Worm (Caenorhabditis elegans) whole organism, L4 larva: ENCODE results near the gene acs-11.

ENCODE experiments used
- R02D3.7 ChIP-seq: fragments of 150-350 bp; sonication (generic microtip); optimal IDR thresholded peaks from 3 replicates; lab custom pipeline; 2014; ENCODE audit warnings: missing biosample characterization, missing genetic modification characterization
- T26A8.4 ChIP-seq: fragments of 200-800 bp; sonication (Bioruptor generic); IDR thresholded peaks from 2 replicates; pipeline ENCODE4 v1.3.6; 2022; ENCODE audit warnings: missing genetic modification characterization, missing compliant biosample characterization
- Y5F2A.4 ChIP-seq: fragments of 200-800 bp; sonication (Bioruptor generic); optimal IDR thresholded peaks from 2 replicates; lab custom pipeline; 2018; ENCODE audit warnings: mild to moderate bottlenecking, missing genetic modification characterization, missing compliant biosample characterization
- ZK337.2 ChIP-seq: fragments of 200-800 bp; sonication (Bioruptor generic); IDR thresholded peaks from 2 replicates; pipeline ENCODE4 v1.3.6; 2022; ENCODE audit warnings: missing genetic modification reagents, missing genetic modification characterization, missing compliant biosample characterization
- aha-1 ChIP-seq: fragments of 150-350 bp; peaks from one replicate; lab custom pipeline; 2014; ENCODE audit warnings: missing biosample characterization, missing genetic modification characterization
- aly-2 ChIP-seq: sonication (generic microtip); optimal IDR thresholded peaks from 2 replicates; lab custom pipeline; 2018; ENCODE audit warnings: missing biosample characterization, missing genetic modification characterization
- ama-1 ChIP-seq: fragments of 150-350 bp; optimal IDR thresholded peaks from 2 replicates; lab custom pipeline; 2014; ENCODE audit warnings: inconsistent platforms, mixed read lengths
- attf-4 ChIP-seq: sonication (generic microtip); optimal IDR thresholded peaks from 3 replicates; lab custom pipeline; 2017; ENCODE audit warnings: missing biosample characterization, missing genetic modification characterization
- ceh-20 ChIP-seq: fragments of 200-800 bp; sonication (Bioruptor generic); IDR thresholded peaks from 2 replicates; pipeline ENCODE4 v1.3.6; 2022; ENCODE audit warnings: missing genetic modification reagents, missing genetic modification characterization, missing compliant biosample characterization
- ceh-32 ChIP-seq: sonication (generic microtip); optimal IDR thresholded peaks from 2 replicates; lab custom pipeline; 2016; ENCODE audit warnings: mild to moderate bottlenecking, missing genetic modification characterization, missing compliant biosample characterization; ENCODE audit not compliant: poor library complexity
- dmd-6 ChIP-seq: fragments of 200-800 bp; sonication (Bioruptor generic); IDR thresholded peaks from 2 replicates; pipeline ENCODE4 v1.3.6; 2022; ENCODE audit warnings: missing genetic modification reagents, missing genetic modification characterization, missing compliant biosample characterization
- dmd-8 ChIP-seq: fragments of 200-800 bp; sonication (Bioruptor generic); IDR thresholded peaks from 2 replicates; pipeline ENCODE4 v1.3.6; 2022; ENCODE audit warnings: missing genetic modification characterization, missing compliant biosample characterization
- dpl-1 ChIP-seq: fragments of 150-350 bp; optimal IDR thresholded peaks from 2 replicates; lab custom pipeline; 2014; ENCODE audit warnings: missing biosample characterization, missing genetic modification reagents, missing genetic modification characterization
- duxl-1 ChIP-seq: sonication (generic microtip); optimal IDR thresholded peaks from 2 replicates; lab custom pipeline; 2016; ENCODE audit warnings: mild to moderate bottlenecking, missing genetic modification characterization, moderate library complexity, missing compliant biosample characterization; ENCODE audit not compliant: poor library complexity
- dve-1 ChIP-seq: sonication (generic microtip); optimal IDR thresholded peaks from 2 replicates; lab custom pipeline; 2017; ENCODE audit warnings: antibody characterized with exemption, mild to moderate bottlenecking, missing genetic modification characterization, missing compliant biosample characterization; ENCODE audit not compliant: insufficient read depth
- hlh-11 ChIP-seq: fragments of 200-800 bp; sonication (Bioruptor generic); optimal IDR thresholded peaks from 2 replicates; lab custom pipeline; 2018; ENCODE audit warnings: mild to moderate bottlenecking, missing genetic modification characterization, missing compliant biosample characterization
- hlh-30 ChIP-seq: sonication (generic microtip); optimal IDR thresholded peaks from 2 replicates; lab custom pipeline; 2017; ENCODE audit warnings: antibody characterized with exemption, mild to moderate bottlenecking, missing genetic modification characterization, missing compliant biosample characterization; ENCODE audit not compliant: insufficient read depth
- hmg-1.1 ChIP-seq: fragments of 200-800 bp; sonication (Bioruptor generic); IDR thresholded peaks from 2 replicates; pipeline ENCODE4 v1.3.6; 2022; ENCODE audit warnings: missing genetic modification reagents, missing genetic modification characterization, missing compliant biosample characterization
- lim-7 ChIP-seq: fragments of 200-800 bp; sonication (Bioruptor generic); IDR thresholded peaks from 2 replicates; pipeline ENCODE4 v1.3.6; 2022; ENCODE audit warnings: missing genetic modification characterization, missing compliant biosample characterization
- lin-29 ChIP-seq: fragments of 200-800 bp; sonication (Bioruptor generic); IDR thresholded peaks from 2 replicates; pipeline ENCODE4 v1.3.6; 2022; ENCODE audit warnings: missing genetic modification reagents, missing genetic modification characterization, missing compliant biosample characterization
- lsy-2 ChIP-seq, 2 experiments: fragments of 150-350 bp in 1 of 2; sonication (generic microtip) in 1 of 2; optimal IDR thresholded peaks; 2 replicates each; lab custom pipeline; 2014 to 2017; ENCODE audit warnings: missing biosample characterization in 2 of 2, missing genetic modification characterization in 2 of 2
- mdl-1 ChIP-seq, 2 experiments: fragments of 150-350 bp in 1 of 2; sonication (generic microtip) in 1 of 2; optimal IDR thresholded peaks; 2 replicates each; lab custom pipeline; 2014 to 2017; ENCODE audit warnings: missing biosample characterization in 2 of 2, missing genetic modification characterization in 2 of 2
- mep-1 ChIP-seq: fragments of 150-350 bp; sonication (generic microtip); optimal IDR thresholded peaks from 3 replicates; lab custom pipeline; 2014; ENCODE audit warnings: missing biosample characterization, missing genetic modification characterization
- mes-2 ChIP-seq: sonication (generic microtip); optimal IDR thresholded peaks from 2 replicates; lab custom pipeline; 2016; ENCODE audit warnings: missing genotype, mild to moderate bottlenecking, missing genetic modification characterization, missing compliant biosample characterization; ENCODE audit not compliant: poor library complexity, severe bottlenecking
- mxl-2 ChIP-seq: fragments of 200-800 bp; sonication (Bioruptor generic); conservative IDR thresholded peaks from 2 replicates; pipeline ENCODE4 v1.3.6; 2022; ENCODE audit warnings: missing genetic modification reagents, missing genetic modification characterization, missing compliant biosample characterization
- mxl-3 ChIP-seq: fragments of 200-800 bp; sonication (Bioruptor generic); optimal IDR thresholded peaks from 2 replicates; lab custom pipeline; 2018; ENCODE audit warnings: mild to moderate bottlenecking, missing genetic modification characterization, missing compliant biosample characterization
- nhr-10 ChIP-seq: fragments of 150-350 bp; optimal IDR thresholded peaks from 2 replicates; lab custom pipeline; 2014; ENCODE audit warnings: missing biosample characterization, missing genetic modification characterization
- nhr-102 ChIP-seq: sonication (generic microtip); optimal IDR thresholded peaks from 2 replicates; lab custom pipeline; 2016; ENCODE audit warnings: mild to moderate bottlenecking, missing genetic modification characterization, moderate library complexity, missing compliant biosample characterization
- nhr-11 ChIP-seq: fragments of 150-350 bp; optimal IDR thresholded peaks from 2 replicates; lab custom pipeline; 2014; ENCODE audit warnings: missing biosample characterization, missing genetic modification characterization
- nhr-237 ChIP-seq: sonication (generic microtip); optimal IDR thresholded peaks from 2 replicates; lab custom pipeline; 2017; ENCODE audit warnings: missing biosample characterization, missing genetic modification characterization
- nhr-25 ChIP-seq: sonication (generic microtip); optimal IDR thresholded peaks from 2 replicates; lab custom pipeline; 2017; ENCODE audit warnings: missing genetic modification characterization, mild to moderate bottlenecking, missing compliant biosample characterization, antibody characterized with exemption, moderate library complexity, borderline replicate concordance; ENCODE audit not compliant: insufficient read depth
- nhr-28 ChIP-seq: fragments of 150-350 bp; optimal IDR thresholded peaks from 2 replicates; lab custom pipeline; 2014; ENCODE audit warnings: missing biosample characterization, missing genetic modification characterization
- nhr-41 ChIP-seq: fragments of 200-800 bp; sonication (Bioruptor generic); IDR thresholded peaks from 2 replicates; pipeline ENCODE4 v1.3.6; 2022; ENCODE audit warnings: missing genetic modification reagents, missing genetic modification characterization, missing compliant biosample characterization
- nhr-42 ChIP-seq: fragments of 200-800 bp; sonication (Bioruptor generic); IDR thresholded peaks from 2 replicates; pipeline ENCODE4 v1.3.6; 2022; ENCODE audit warnings: missing genetic modification characterization, missing compliant biosample characterization
- nhr-48 ChIP-seq: sonication (generic microtip); optimal IDR thresholded peaks from 2 replicates; lab custom pipeline; 2016; ENCODE audit warnings: mild to moderate bottlenecking, missing genetic modification characterization, missing compliant biosample characterization
- nhr-76 ChIP-seq: fragments of 150-350 bp; optimal IDR thresholded peaks from 2 replicates; lab custom pipeline; 2014; ENCODE audit warnings: missing biosample characterization, missing genetic modification characterization
- nhr-77 ChIP-seq: fragments of 150-350 bp; optimal IDR thresholded peaks from 2 replicates; lab custom pipeline; 2014; ENCODE audit warnings: missing biosample characterization, missing genetic modification characterization
- pha-4 ChIP-seq, 2 experiments: fragments of 150-350 bp in 1 of 2; fragments of 200-800 bp in 1 of 2; sonication (Bioruptor generic) in 1 of 2; IDR thresholded peaks in 1 of 2; optimal IDR thresholded peaks in 1 of 2; 2 replicates each; pipeline versions ENCODE4 v1.3.6 to Lab custom; 2014 to 2022; ENCODE audit warnings: missing genetic modification characterization in 2 of 2, missing genetic modification reagents in 2 of 2, missing biosample characterization in 1 of 2, missing compliant biosample characterization in 1 of 2
- php-3 ChIP-seq: fragments of 200-800 bp; sonication (Bioruptor generic); IDR thresholded peaks from 2 replicates; pipeline ENCODE4 v1.3.6; 2022; ENCODE audit warnings: missing genetic modification reagents, missing genetic modification characterization, missing compliant biosample characterization
- pqm-1 ChIP-seq: sonication (generic microtip); optimal IDR thresholded peaks from 2 replicates; lab custom pipeline; 2017; ENCODE audit warnings: missing biosample characterization, missing genetic modification characterization
- snpc-1.2 ChIP-seq: fragments of 200-800 bp; sonication (Bioruptor generic); IDR thresholded peaks from 2 replicates; pipeline ENCODE4 v1.3.6; 2022; ENCODE audit warnings: missing genetic modification reagents, missing genetic modification characterization, missing compliant biosample characterization
- snpc-4 ChIP-seq: fragments of 150-350 bp; optimal IDR thresholded peaks from 2 replicates; lab custom pipeline; 2014; ENCODE audit warnings: missing biosample characterization, missing genetic modification characterization
- tra-1 ChIP-seq: fragments of 200-800 bp; sonication (Bioruptor generic); IDR thresholded peaks from 2 replicates; pipeline ENCODE4 v1.3.6; 2022; ENCODE audit warnings: missing genetic modification reagents, missing genetic modification characterization, missing compliant biosample characterization
- unc-130 ChIP-seq: sonication (generic microtip); optimal IDR thresholded peaks from 2 replicates; lab custom pipeline; 2016; ENCODE audit warnings: missing genetic modification reagents, missing genetic modification characterization, missing compliant biosample characterization
- zfp-3 ChIP-seq: fragments of 200-800 bp; sonication (Bioruptor generic); conservative IDR thresholded peaks from 2 replicates; pipeline ENCODE4 v1.3.6; 2022; ENCODE audit warnings: missing genetic modification reagents, missing genetic modification characterization, missing compliant biosample characterization

The acs-11 gene

ce11 chrII:4739984-4740462 is 1.9 kb upstream of the acs-11 start, which contains the start of gene eas-1 (continued):
- TF ChIP-seq dmd-8 (GFP tag; lab: Robert Waterston, UW) (no peak), snpc-1.2 (GFP tag; lab: Robert Waterston, UW) (no peak), mxl-3 (GFP tag; lab: Kevin White, UChicago) (peak; percentile 96), dve-1 (tag; lab: Kevin White, UChicago) (peak; percentile 59), ama-1 (no peak), dpl-1 (GFP tag; lab: Kevin White, UChicago) (peak; percentile 97), Y5F2A.4 (GFP tag; lab: Kevin White, UChicago) (no peak), nhr-237 (tag; lab: Kevin White, UChicago) (no peak), ceh-20 (GFP tag; lab: Robert Waterston, UW) (0 out of 2 replicates have a peak, but pooled peaks have one; percentile 30), nhr-42 (GFP tag; lab: Robert Waterston, UW) (no peak), ZK337.2 (peak; percentile 90), lin-29 (no peak), snpc-4 (tag; lab: Kevin White, UChicago) (no peak), aly-2 (tag; lab: Kevin White, UChicago) (no peak), pha-4 (GFP tag; IDR thresholded peaks at IDR 0.05; lab: Robert Waterston, UW) (no peak), pha-4 (tag; optimal IDR thresholded peaks at IDR 0.05; lab: Kevin White, UChicago) (no peak), lim-7 (GFP tag; lab: Robert Waterston, UW) (no peak), hlh-30 (tag; lab: Kevin White, UChicago) (peak; percentile 91), attf-4 (no peak), T26A8.4 (GFP tag; lab: Robert Waterston, UW) (0 out of 2 replicates have a peak, but pooled peaks have one; percentile 19), php-3 (no peak), R02D3.7 (tag; lab: Kevin White, UChicago) (no peak), zfp-3 (GFP tag; lab: Robert Waterston, UW) (no peak), pqm-1 (tag; lab: Kevin White, UChicago) (no peak), unc-130 (GFP tag; lab: Kevin White, UChicago) (peak; percentile 92), nhr-25 (no peak), nhr-76 (no peak)

- peak; percentile 72 for TF ChIP-seq mxl-3 (GFP tag; lab: Kevin White, UChicago)
- TF ChIP-seq dpl-1 (GFP tag; lab: Kevin White, UChicago) = peak; percentile 33
- TF ChIP-seq dmd-6 (GFP tag; lab: Robert Waterston, UW) = peak; percentile 30; the same call in 1 of the 2 replicates
- peak; percentile 78 for TF ChIP-seq mxl-2 (GFP tag; lab: Robert Waterston, UW)
- peak; percentile 84 for TF ChIP-seq aha-1
- peak; percentile 32 for TF ChIP-seq mes-2
- TF ChIP-seq nhr-10 (tag; lab: Kevin White, UChicago) = peak; percentile 59
- peak; percentile 63 for TF ChIP-seq hlh-30 (tag; lab: Kevin White, UChicago)
- TF ChIP-seq mdl-1 (tag; optimal IDR thresholded peaks at IDR 0.05; lab: Kevin White, UChicago) = peak in 1 of 2 experiments; percentile 71
- peak; percentile 8 for TF ChIP-seq nhr-77 (tag; lab: Kevin White, UChicago)
- peak; percentile 50 for TF ChIP-seq mep-1 (tag; lab: Kevin White, UChicago)
- peak; percentile 77 for TF ChIP-seq nhr-28
- peak; percentile 34 for TF ChIP-seq dve-1 (tag; lab: Kevin White, UChicago)
- TF ChIP-seq duxl-1 = no peak
- TF ChIP-seq nhr-41 (GFP tag; lab: Robert Waterston, UW) = no peak
- no peak for TF ChIP-seq lim-7 (GFP tag; lab: Robert Waterston, UW)
- TF ChIP-seq ZK337.2 = no peak
- TF ChIP-seq hlh-11 = peak; percentile 55
- TF ChIP-seq hmg-1.1 = no peak
- TF ChIP-seq nhr-11 (tag; lab: Kevin White, UChicago) = peak; percentile 98
- peak; percentile 10 for TF ChIP-seq nhr-102 (tag; lab: Kevin White, UChicago)
- peak; percentile 39; the same call in 1 of the 2 replicates for TF ChIP-seq tra-1 (GFP tag; lab: Robert Waterston, UW)
- TF ChIP-seq nhr-25 = no peak
- TF ChIP-seq ceh-20 (GFP tag; lab: Robert Waterston, UW) = peak; percentile 59; the same call in 1 of the 2 replicates
- peak; percentile 95 for TF ChIP-seq nhr-48
- TF ChIP-seq ceh-32 = no peak
- TF ChIP-seq lsy-2 (tag; optimal IDR thresholded peaks at IDR 0.05; lab: Kevin White, UChicago) = peak in 1 of 2 experiments; percentile 31
Observed at ce11 chrII:4745281-4745680, 3.3 kb downstream of the acs-11 start.
